Fruit fly (Drosophila melanogaster) whole organism, embryonic: ENCODE measurements around the gene Nep6.

Experiments used
- Atf-2 ChIP-seq: fragments of 200-800 bp; sonication (Bioruptor generic); optimal IDR thresholded peaks from 2 replicates; lab custom pipeline; 2016; ENCODE audit warnings: missing biosample characterization, missing genetic modification characterization
- Bdp1 ChIP-seq: fragments of 200-800 bp; sonication (Bioruptor generic); optimal IDR thresholded peaks from 3 replicates; lab custom pipeline; 2016; ENCODE audit warnings: missing biosample characterization, missing genetic modification characterization
- CG10979 ChIP-seq: fragments of 200-800 bp; sonication (Bioruptor generic); optimal IDR thresholded peaks from 2 replicates; lab custom pipeline; 2018; ENCODE audit warnings: missing biosample characterization, mild to moderate bottlenecking, missing genetic modification characterization, moderate library complexity
- CG11456 ChIP-seq: fragments of 200-800 bp; sonication (Bioruptor generic); IDR thresholded peaks from 3 replicates; pipeline ENCODE4 v1.3.6; 2022; ENCODE audit warnings: missing biosample characterization, missing genetic modification characterization
- CG15479 ChIP-seq: fragments of 200-800 bp; sonication (Bioruptor generic); optimal IDR thresholded peaks from 3 replicates; lab custom pipeline; 2019; ENCODE audit warnings: missing biosample characterization, mild to moderate bottlenecking, missing genetic modification characterization, moderate library complexity
- CG1832 ChIP-seq: fragments of 200-800 bp; sonication (Bioruptor generic); optimal IDR thresholded peaks from 2 replicates; lab custom pipeline; 2017; ENCODE audit warnings: missing biosample characterization, mild to moderate bottlenecking, missing genetic modification characterization, inconsistent platforms
- CG18476 ChIP-seq: fragments of 200-800 bp; sonication (Bioruptor generic); optimal IDR thresholded peaks from 2 replicates; lab custom pipeline; 2016; ENCODE audit warnings: missing biosample characterization, mild to moderate bottlenecking, missing genetic modification characterization
- CG33557 ChIP-seq: fragments of 200-800 bp; sonication (Bioruptor generic); optimal IDR thresholded peaks from 2 replicates; lab custom pipeline; 2019; ENCODE audit warnings: missing biosample characterization, mild to moderate bottlenecking, missing genetic modification characterization, moderate library complexity
- CG4328 ChIP-seq: fragments of 200-800 bp; sonication (Bioruptor generic); optimal IDR thresholded peaks from 3 replicates; lab custom pipeline; 2017; ENCODE audit warnings: missing biosample characterization, missing genetic modification reagents, missing genetic modification characterization
- CG4360 ChIP-seq: fragments of 200-800 bp; sonication (Bioruptor generic); IDR thresholded peaks from 2 replicates; pipeline ENCODE4 v1.3.6; 2022; ENCODE audit warnings: missing biosample characterization, missing genetic modification characterization
- CG6175 ChIP-seq: fragments of 200-800 bp; sonication (Bioruptor generic); IDR thresholded peaks from 3 replicates; pipeline ENCODE4 v1.3.6; 2022; ENCODE audit warnings: missing biosample characterization, missing genetic modification characterization
- CG7786 ChIP-seq: fragments of 200-800 bp; sonication (Bioruptor generic); optimal IDR thresholded peaks from 2 replicates; lab custom pipeline; 2016; ENCODE audit warnings: missing biosample characterization, missing genetic modification characterization
- CG7839 ChIP-seq: fragments of 200-800 bp; sonication (Bioruptor generic); optimal IDR thresholded peaks from 3 replicates; lab custom pipeline; 2018; ENCODE audit warnings: missing biosample characterization, mild to moderate bottlenecking, missing genetic modification characterization, moderate library complexity
- CG8290 ChIP-seq, 3 experiments: fragments of 200-800 bp; sonication (Bioruptor generic); optimal IDR thresholded peaks; 2 replicates each; lab custom pipeline; 2016 to 2019; ENCODE audit warnings: missing biosample characterization in 3 of 3, missing genetic modification characterization in 3 of 3, mild to moderate bottlenecking in 2 of 3, moderate library complexity in 1 of 3
- D19B ChIP-seq: fragments of 200-800 bp; sonication (Bioruptor generic); optimal IDR thresholded peaks from 2 replicates; lab custom pipeline; 2017; ENCODE audit warnings: missing biosample characterization, mild to moderate bottlenecking, missing genetic modification characterization
- Dll ChIP-seq: fragments of 200-800 bp; sonication (Bioruptor generic); IDR thresholded peaks from 4 replicates; pipeline ENCODE4 v1.3.6; 2022; ENCODE audit warnings: missing biosample characterization, missing genetic modification characterization; ENCODE audit not compliant: partially characterized antibody
- Doc2 ChIP-seq: fragments of 200-800 bp; sonication (Bioruptor generic); IDR thresholded peaks from 2 replicates; pipeline ENCODE4 v1.3.6; 2022; ENCODE audit warnings: missing biosample characterization, missing genetic modification characterization
- HLHmδ ChIP-seq: fragments of 200-800 bp; sonication (Bioruptor generic); optimal IDR thresholded peaks from 2 replicates; lab custom pipeline; 2018; ENCODE audit warnings: missing biosample characterization, mild to moderate bottlenecking, missing genetic modification characterization, moderate library complexity
- Kr ChIP-seq: fragments of 200-800 bp; sonication (Bioruptor generic); optimal IDR thresholded peaks from 2 replicates; lab custom pipeline; 2017; ENCODE audit warnings: missing biosample characterization, mild to moderate bottlenecking, missing genetic modification characterization
- Neu2 ChIP-seq: fragments of 200-800 bp; sonication (Bioruptor generic); optimal IDR thresholded peaks from 3 replicates; lab custom pipeline; 2016; ENCODE audit warnings: missing biosample characterization, missing genetic modification characterization, borderline replicate concordance
- NfI ChIP-seq: fragments of 200-800 bp; sonication (Bioruptor generic); optimal IDR thresholded peaks from 3 replicates; lab custom pipeline; 2018; ENCODE audit warnings: missing biosample characterization, mild to moderate bottlenecking, missing genetic modification characterization, moderate library complexity
- Trl ChIP-seq, 3 experiments: fragments of >200 bp in 2 of 3; fragments of 200-800 bp in 1 of 3; sonication (Bioruptor generic) in 1 of 3; optimal IDR thresholded peaks; 2 replicates in 1 of 3; 3 replicates in 2 of 3; lab custom pipeline; 2016 to 2017; ENCODE audit warnings: missing biosample characterization in 1 of 3, missing genetic modification characterization in 1 of 3
- abd-A ChIP-seq: fragments of 200-800 bp; sonication (Bioruptor generic); optimal IDR thresholded peaks from 3 replicates; lab custom pipeline; 2019; ENCODE audit warnings: missing biosample characterization, mild to moderate bottlenecking, missing genetic modification characterization, moderate library complexity
- cg ChIP-seq: fragments of 200-800 bp; sonication (Bioruptor generic); optimal IDR thresholded peaks from 3 replicates; lab custom pipeline; 2019; ENCODE audit warnings: missing biosample characterization, mild to moderate bottlenecking, missing genetic modification characterization, moderate library complexity
- chinmo ChIP-seq: fragments of 200-800 bp; sonication (Bioruptor generic); IDR thresholded peaks from 4 replicates; pipeline ENCODE4 v1.3.6; 2022; ENCODE audit warnings: missing biosample characterization, missing genetic modification characterization; ENCODE audit not compliant: partially characterized antibody
- ci ChIP-seq: fragments of 200-800 bp; sonication (Bioruptor generic); IDR thresholded peaks from 3 replicates; pipeline ENCODE4 v1.3.6; 2022; ENCODE audit warnings: missing biosample characterization, missing genetic modification characterization
- crol ChIP-seq: fragments of 200-800 bp; sonication (Bioruptor generic); IDR thresholded peaks from 2 replicates; pipeline ENCODE4 v1.3.6; 2022; ENCODE audit warnings: missing biosample characterization, missing genetic modification characterization
- fd64A ChIP-seq: fragments of 200-800 bp; sonication (Bioruptor generic); optimal IDR thresholded peaks from 3 replicates; lab custom pipeline; 2018; ENCODE audit warnings: missing biosample characterization, mild to moderate bottlenecking, missing genetic modification characterization
- gcm ChIP-seq: fragments of 200-800 bp; sonication (Bioruptor generic); optimal IDR thresholded peaks from 2 replicates; lab custom pipeline; 2019; ENCODE audit warnings: missing biosample characterization, mild to moderate bottlenecking, missing genetic modification characterization, moderate library complexity
- gsb ChIP-seq: fragments of 200-800 bp; sonication (Bioruptor generic); IDR thresholded peaks from 2 replicates; pipeline ENCODE4 v1.3.6; 2022; ENCODE audit warnings: missing biosample characterization, missing genetic modification characterization
- h ChIP-seq: fragments of >200 bp; optimal IDR thresholded peaks from 2 replicates; lab custom pipeline; 2017
- hth ChIP-seq: fragments of >200 bp; optimal IDR thresholded peaks from 2 replicates; lab custom pipeline; 2017; ENCODE audit warnings: inconsistent platforms
- kni ChIP-seq: fragments of 200-800 bp; sonication (Bioruptor generic); optimal IDR thresholded peaks from 3 replicates; lab custom pipeline; 2017; ENCODE audit warnings: mild to moderate bottlenecking, missing biosample characterization, missing genetic modification reagents, missing genetic modification characterization
- pros ChIP-seq: fragments of 200-800 bp; sonication (Bioruptor generic); optimal IDR thresholded peaks from 3 replicates; lab custom pipeline; 2019; ENCODE audit warnings: missing biosample characterization, mild to moderate bottlenecking, missing genetic modification characterization, moderate library complexity
- scrt ChIP-seq: fragments of 200-800 bp; sonication (Bioruptor generic); optimal IDR thresholded peaks from 2 replicates; lab custom pipeline; 2018; ENCODE audit warnings: missing biosample characterization, mild to moderate bottlenecking, missing genetic modification characterization, moderate library complexity
- sna ChIP-seq: fragments of 200-800 bp; sonication (Bioruptor generic); IDR thresholded peaks from 2 replicates; pipeline ENCODE4 v1.3.6; 2022; ENCODE audit warnings: missing biosample characterization, missing genetic modification characterization; ENCODE audit not compliant: partially characterized antibody
- stc ChIP-seq: fragments of 200-800 bp; sonication (Bioruptor generic); IDR thresholded peaks from 2 replicates; pipeline ENCODE4 v1.3.6; 2022; ENCODE audit warnings: missing biosample characterization, missing genetic modification characterization
- sug ChIP-seq: fragments of 200-800 bp; optimal IDR thresholded peaks from 2 replicates; lab custom pipeline; 2019; ENCODE audit warnings: missing biosample characterization, mild to moderate bottlenecking, missing genetic modification characterization, moderate library complexity
- tll ChIP-seq, 2 experiments: fragments of 200-800 bp in 1 of 2; fragments of >200 bp in 1 of 2; sonication (Bioruptor generic) in 1 of 2; optimal IDR thresholded peaks; 2 replicates each; lab custom pipeline; 2017 to 2019; ENCODE audit warnings: missing biosample characterization in 2 of 2, missing genetic modification characterization in 2 of 2, mild to moderate bottlenecking in 1 of 2, moderate library complexity in 1 of 2
- unc-4 ChIP-seq: fragments of 200-800 bp; sonication (Bioruptor generic); IDR thresholded peaks from 2 replicates; pipeline ENCODE4 v1.3.6; 2022; ENCODE audit warnings: missing biosample characterization, missing genetic modification characterization; ENCODE audit not compliant: partially characterized antibody

Nep6 gene

DNA sequence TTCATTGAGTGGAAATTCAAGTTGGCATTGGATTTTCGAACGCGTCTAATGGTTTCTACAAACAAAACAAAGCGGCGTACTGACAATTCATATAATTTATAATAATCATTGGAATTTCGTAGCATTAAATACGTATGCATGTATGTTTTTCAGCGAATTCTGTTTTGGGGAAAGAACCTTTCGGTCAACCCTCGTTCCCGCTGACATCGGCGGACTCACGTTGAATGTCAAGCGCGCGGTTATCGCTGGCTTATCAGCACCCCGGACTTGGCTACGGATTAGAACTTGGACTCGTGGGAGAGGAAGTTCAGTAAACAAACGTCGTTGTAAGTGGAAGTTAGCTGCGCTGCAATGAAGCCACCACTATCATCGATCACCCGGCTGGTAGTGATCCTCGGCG is at the start of gene Nep6:
Nep6 (plus strand) TSS at position 305 of the 400 bp plus-strand sequence.
- TF ChIP-seq CG18476 (GFP tag; lab: Kevin White, UChicago) (peak; percentile 24), fd64A (GFP tag; lab: Kevin White, UChicago) (no peak), unc-4 (no peak), NfI (no peak), scrt (GFP tag; lab: Kevin White, UChicago) (no peak), Neu2 (GFP tag; lab: Kevin White, UChicago) (no peak), Dll (GFP tag; lab: Robert Waterston, UW) (no peak), CG11456 (GFP tag; lab: Robert Waterston, UW) (no peak), stc (GFP tag; lab: Robert Waterston, UW) (no peak), CG7839 (tag; lab: Kevin White, UChicago) (no peak), gsb (GFP tag; lab: Robert Waterston, UW) (no peak), ci (GFP tag; lab: Robert Waterston, UW) (no peak), h (lab: Kevin White, UChicago) (no peak), sug (tag; lab: Kevin White, UChicago) (peak; percentile 32), CG4328 (no peak)
- TF ChIP-seq, all 482 proteins: peak for 2

DNA sequence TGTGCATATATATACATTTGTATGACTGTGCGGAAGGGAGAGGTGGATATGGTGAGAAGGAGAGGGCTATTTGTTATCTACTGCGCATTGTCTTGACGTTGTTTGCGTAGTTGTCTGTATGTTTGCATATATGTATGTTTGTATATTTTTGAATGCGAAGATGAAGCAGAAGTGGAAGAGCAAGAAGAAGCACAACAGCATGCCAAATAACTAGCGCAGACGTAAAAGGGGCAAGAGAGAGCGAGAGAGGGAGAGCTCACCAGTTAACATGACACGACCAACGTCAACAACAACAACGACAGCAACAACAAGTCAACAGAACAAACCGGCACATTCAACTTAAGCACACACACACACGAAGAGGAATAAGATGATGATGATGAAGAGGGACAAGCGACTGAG is 49.7 kb upstream of the Nep6 start:
- TF ChIP-seq Trl (optimal IDR thresholded peaks at IDR 0.05; lab: Kevin White, UChicago) (peak; percentile 60 to 85), Trl (GFP tag; optimal IDR thresholded peaks at IDR 0.05; lab: Kevin White, UChicago) (no peak), cg (GFP tag; lab: Kevin White, UChicago) (peak; percentile 86), Kr (GFP tag; lab: Kevin White, UChicago) (peak; percentile 65), chinmo (GFP tag; lab: Robert Waterston, UW) (peak; percentile 97), D19B (GFP tag; lab: Kevin White, UChicago) (no peak), CG10979 (tag; lab: Kevin White, UChicago) (no peak), kni (GFP tag; lab: Kevin White, UChicago) (peak; percentile 96), gcm (GFP tag; lab: Kevin White, UChicago) (no peak), Bdp1 (GFP tag; lab: Kevin White, UChicago) (no peak), Doc2 (no peak), hth (lab: Kevin White, UChicago) (no peak), CG33557 (GFP tag; lab: Kevin White, UChicago) (no peak), abd-A (tag; lab: Kevin White, UChicago) (peak; percentile 94), CG4360 (GFP tag; lab: Robert Waterston, UW) (peak; percentile 99), tll (GFP tag; optimal IDR thresholded peaks at IDR 0.05; lab: Kevin White, UChicago) (peak in 1 of 2 experiments; percentile 93), crol (peak; percentile 80; the same call in 1 of the 2 replicates), CG6175 (GFP tag; lab: Robert Waterston, UW) (no peak), CG7786 (GFP tag; lab: Kevin White, UChicago) (no peak), sna (GFP tag; lab: Robert Waterston, UW) (0 out of 2 replicates have a peak, but pooled peaks have one; percentile 14), CG8290 (GFP tag; optimal IDR thresholded peaks at IDR 0.05; lab: Kevin White, UChicago) (no peak), CG8290 (tag; optimal IDR thresholded peaks at IDR 0.05; lab: Kevin White, UChicago) (peak in 1 of 2 experiments; percentile 32), CG1832 (GFP tag; lab: Kevin White, UChicago) (peak; percentile 70), pros (GFP tag; lab: Kevin White, UChicago) (peak; percentile 99), Atf-2 (GFP tag; lab: Kevin White, UChicago) (no peak), HLHmδ (peak; percentile 16), CG15479 (GFP tag; lab: Kevin White, UChicago) (peak; percentile 97)
